Worm (Caenorhabditis elegans) whole organism, midembryonic: ENCODE measurements around the gene F54B11.5.

ENCODE experiments used
- cog-1 ChIP-seq: sonication (generic microtip); optimal IDR thresholded peaks from 2 replicates; lab custom pipeline; 2016; ENCODE audit warnings: missing genetic modification characterization, missing compliant biosample characterization
- flt-1 ChIP-seq: fragments of 200-800 bp; sonication (Bioruptor generic); IDR thresholded peaks from 2 replicates; pipeline ENCODE4 v1.3.6; 2022; ENCODE audit warnings: missing genetic modification characterization, missing compliant biosample characterization
- klf-2 ChIP-seq: fragments of 200-800 bp; sonication (Bioruptor generic); conservative IDR thresholded peaks from 2 replicates; pipeline ENCODE4 v1.3.6; 2022; ENCODE audit warnings: missing genetic modification reagents, missing genetic modification characterization, missing compliant biosample characterization
- med-1 ChIP-seq: sonication (generic microtip); optimal IDR thresholded peaks from 2 replicates; lab custom pipeline; 2017; ENCODE audit warnings: missing genetic modification characterization, mild to moderate bottlenecking, missing compliant biosample characterization, antibody characterized with exemption, missing genetic modification reagents; ENCODE audit not compliant: insufficient read depth
- ref-1 ChIP-seq: fragments of 200-800 bp; sonication (Bioruptor generic); conservative IDR thresholded peaks from 2 replicates; pipeline ENCODE4 v1.3.6; 2022; ENCODE audit warnings: missing genetic modification reagents, missing genetic modification characterization, missing compliant biosample characterization
- tab-1 ChIP-seq: fragments of 200-800 bp; sonication (Bioruptor generic); IDR thresholded peaks from 2 replicates; pipeline ENCODE4 v1.3.6; 2022; ENCODE audit warnings: missing genetic modification characterization, missing compliant biosample characterization
- ztf-23 ChIP-seq: fragments of 200-800 bp; sonication (Bioruptor generic); IDR thresholded peaks from 2 replicates; pipeline ENCODE4 v1.3.6; 2022; ENCODE audit warnings: missing genetic modification reagents, missing genetic modification characterization, missing compliant biosample characterization
- ztf-29 ChIP-seq: fragments of 200-800 bp; sonication (Bioruptor generic); IDR thresholded peaks from 2 replicates; pipeline ENCODE4 v1.3.6; 2022; ENCODE audit warnings: missing genetic modification reagents, missing genetic modification characterization, missing compliant biosample characterization

- TF ChIP-seq ref-1 (GFP tag; lab: Robert Waterston, UW): no peak
- no peak for TF ChIP-seq flt-1 (GFP tag; lab: Robert Waterston, UW)
- TF ChIP-seq med-1 (GFP tag; lab: Kevin White, UChicago): no peak
- no peak for TF ChIP-seq cog-1 (tag; lab: Kevin White, UChicago)
- TF ChIP-seq tab-1 (GFP tag; lab: Robert Waterston, UW): no peak
- TF ChIP-seq ztf-29 (GFP tag; lab: Robert Waterston, UW): no peak
- TF ChIP-seq klf-2 (GFP tag; lab: Robert Waterston, UW): no peak
- TF ChIP-seq ztf-23: no peak
Measured at ce11 chrX:13555098-13555497, 40.8 kb downstream of the F54B11.5 start.
